Worm (Caenorhabditis elegans) whole organism, L4/young adult: ENCODE measurements around the gene gpa-12.

Experiments used
- W03F9.2 ChIP-seq: fragments of 150-350 bp; optimal IDR thresholded peaks from 2 replicates; lab custom pipeline; 2014; ENCODE audit warnings: missing biosample characterization, missing genetic modification characterization
- dao-5 ChIP-seq: sonication (generic microtip); optimal IDR thresholded peaks from 2 replicates; lab custom pipeline; 2016; ENCODE audit warnings: missing genotype, missing genetic modification characterization, moderate library complexity, missing compliant biosample characterization
- him-1 ChIP-seq: sonication (generic microtip); optimal IDR thresholded peaks from 2 replicates; lab custom pipeline; 2016; ENCODE audit warnings: missing genotype, missing genetic modification reagents, missing genetic modification characterization, missing compliant biosample characterization

ce11 chrX:9268373-9268772 lies 25.0 kb downstream of the gpa-12 start:
- TF ChIP-seq him-1 (tag; lab: Kevin White, UChicago) (no peak), dao-5 (tag; lab: Kevin White, UChicago) (no peak), W03F9.2 (tag; lab: Kevin White, UChicago) (no peak)
